Worm (Caenorhabditis elegans): ENCODE results near the gene C27F2.10.

- TF ChIP-seq snpc-4 (tag; optimal IDR thresholded peaks at IDR 0.05), result no peak
- no peak for TF ChIP-seq unc-39 (tag; optimal IDR thresholded peaks at IDR 0.05)
- TF ChIP-seq ceh-9 (tag; optimal IDR thresholded peaks at IDR 0.05), result no peak
- TF ChIP-seq unc-62 (GFP tag; optimal IDR thresholded peaks at IDR 0.05), result no peak
- no peak for TF ChIP-seq egl-27 (tag; optimal IDR thresholded peaks at IDR 0.05)
- TF ChIP-seq fkh-10 (GFP tag; optimal IDR thresholded peaks at IDR 0.05), result no peak
- TF ChIP-seq elt-3 (tag; optimal IDR thresholded peaks at IDR 0.05), result no peak
- no peak for TF ChIP-seq ceh-82 (tag; optimal IDR thresholded peaks at IDR 0.05)
These were observed 49.7 kb downstream of the C27F2.10 start, which contains the start of gene fsn-1 for ce11 chrIII:4937022-4937421.

Measured in whole organism, L3 larva.